Worm (Caenorhabditis elegans) whole organism, L2 larva: Measurements from ENCODE around the gene ptp-2.

ENCODE experiments used
- crh-2 ChIP-seq: sonication (generic microtip); optimal IDR thresholded peaks from 2 replicates; lab custom pipeline; 2017; ENCODE audit warnings: missing biosample characterization, missing genetic modification characterization
- lin-13 ChIP-seq: fragments of 150-350 bp; optimal IDR thresholded peaks from 2 replicates; lab custom pipeline; 2014; ENCODE audit warnings: missing biosample characterization, missing genetic modification reagents, missing genetic modification characterization
- nhr-129 ChIP-seq: fragments of 150-350 bp; optimal IDR thresholded peaks from 2 replicates; lab custom pipeline; 2014; ENCODE audit warnings: missing biosample characterization, missing genetic modification characterization
- peb-1 ChIP-seq: fragments of 150-350 bp; optimal IDR thresholded peaks from 2 replicates; lab custom pipeline; 2014; ENCODE audit warnings: missing biosample characterization, missing genetic modification characterization
- unc-62 ChIP-seq: fragments of 150-350 bp; optimal IDR thresholded peaks from 2 replicates; lab custom pipeline; 2014; ENCODE audit warnings: missing biosample characterization, missing genetic modification reagents, missing genetic modification characterization

- TF ChIP-seq unc-62 (GFP tag; lab: Kevin White, UChicago) (no peak), nhr-129 (tag; lab: Kevin White, UChicago) (no peak), crh-2 (tag; lab: Kevin White, UChicago) (no peak), peb-1 (tag; lab: Kevin White, UChicago) (no peak), lin-13 (GFP tag; lab: Kevin White, UChicago) (no peak)
These were observed 3.2 kb downstream of the ptp-2 start, which contains the start of gene vrk-1 for ce11 chrII:5921620-5922019.
